Worm (Caenorhabditis elegans) whole organism, L1 larva: Measurements from ENCODE around the gene pptr-1.

Experiments used
- aly-2 ChIP-seq: fragments of 150-350 bp; optimal IDR thresholded peaks from 2 replicates; lab custom pipeline; 2014; ENCODE audit warnings: missing biosample characterization, missing genetic modification characterization
- ama-1 ChIP-seq: fragments of 150-350 bp; optimal IDR thresholded peaks from 2 replicates; lab custom pipeline; 2014
- dpl-1 ChIP-seq, 3 experiments: fragments of 150-350 bp in 2 of 3; sonication (generic microtip) in 1 of 3; optimal IDR thresholded peaks; 2 replicates each; lab custom pipeline; 2014 to 2017; ENCODE audit warnings: missing biosample characterization in 3 of 3, missing genetic modification characterization in 3 of 3, missing genetic modification reagents in 3 of 3
- elt-3 ChIP-seq, 6 experiments: fragments of 150-350 bp in 1 of 6; sonication (generic microtip); optimal IDR thresholded peaks; 2 replicates each; lab custom pipeline; 2017 to 2018; ENCODE audit warnings: missing biosample characterization in 6 of 6, missing genetic modification characterization in 6 of 6, inconsistent platforms in 1 of 6
- ets-5 ChIP-seq: fragments of 200-800 bp; sonication (Bioruptor generic); IDR thresholded peaks from 2 replicates; pipeline ENCODE4 v1.3.6; 2022; ENCODE audit warnings: missing genetic modification characterization, missing compliant biosample characterization
- fkh-10 ChIP-seq: sonication (generic microtip); optimal IDR thresholded peaks from 2 replicates; lab custom pipeline; 2017; ENCODE audit warnings: missing biosample characterization, missing genetic modification reagents, missing genetic modification characterization
- lin-14 ChIP-seq: fragments of 200-800 bp; sonication (Bioruptor generic); optimal IDR thresholded peaks from 2 replicates; lab custom pipeline; 2018; ENCODE audit warnings: mild to moderate bottlenecking, missing genetic modification characterization, moderate library complexity, missing compliant biosample characterization
- lin-35 ChIP-seq, 2 experiments: fragments of 150-350 bp; optimal IDR thresholded peaks; 2 replicates each; lab custom pipeline; 2014; ENCODE audit warnings: missing biosample characterization in 2 of 2, missing genetic modification characterization in 2 of 2, missing genetic modification reagents in 2 of 2
- nhr-76 ChIP-seq: sonication (generic microtip); optimal IDR thresholded peaks from 2 replicates; lab custom pipeline; 2017; ENCODE audit warnings: missing biosample characterization, missing genetic modification characterization
- nhr-85 ChIP-seq: sonication (generic microtip); peaks from one replicate; lab custom pipeline; 2016; ENCODE audit warnings: missing genetic modification characterization, inconsistent platforms, missing compliant biosample characterization
- unc-130 ChIP-seq: fragments of 150-350 bp; optimal IDR thresholded peaks from 2 replicates; lab custom pipeline; 2017; ENCODE audit warnings: missing biosample characterization, missing genetic modification characterization, inconsistent platforms

ce11 chrV:16376430-16376948, 19.2 kb downstream of the pptr-1 start:
- no peak for TF ChIP-seq nhr-76 (tag; lab: Kevin White, UChicago)
- TF ChIP-seq nhr-85 (tag; lab: Kevin White, UChicago) = no peak
- no peak for TF ChIP-seq lin-35 (GFP tag; optimal IDR thresholded peaks at IDR 0.05; lab: Kevin White, UChicago)
- TF ChIP-seq elt-3 (tag; optimal IDR thresholded peaks at IDR 0.05; lab: Kevin White, UChicago) = no peak
- TF ChIP-seq lin-14 (GFP tag; lab: Kevin White, UChicago) = no peak
- no peak for TF ChIP-seq ama-1 (lab: Kevin White, UChicago)
- no peak for TF ChIP-seq ets-5 (GFP tag; lab: Robert Waterston, UW)
- no peak for TF ChIP-seq fkh-10 (GFP tag; lab: Kevin White, UChicago)
- TF ChIP-seq unc-130 (tag; lab: Kevin White, UChicago) = no peak
- no peak for TF ChIP-seq dpl-1 (GFP tag; optimal IDR thresholded peaks at IDR 0.05; lab: Kevin White, UChicago)
- TF ChIP-seq aly-2 = no peak
